Worm (Caenorhabditis elegans): ENCODE results near the gene taf-11.3.

- no peak for TF ChIP-seq C34F6.9 (tag; optimal IDR thresholded peaks at IDR 0.05)
- TF ChIP-seq nhr-11 (tag; optimal IDR thresholded peaks at IDR 0.05) = no peak
- no peak for TF ChIP-seq zag-1 (tag; optimal IDR thresholded peaks at IDR 0.05)
Measured at ce11 chrIII:10488052-10488451, 17.0 kb downstream of the taf-11.3 start, which contains the start of gene ptr-25.

Measured in whole organism, L2 larva.